Worm (Caenorhabditis elegans) whole organism, L4/young adult: Measurements from ENCODE around the gene srt-68.

Source experiments
- W03F9.2 ChIP-seq: fragments of 150-350 bp; optimal IDR thresholded peaks from 2 replicates; lab custom pipeline; 2014; ENCODE audit warnings: missing biosample characterization, missing genetic modification characterization
- dao-5 ChIP-seq: sonication (generic microtip); optimal IDR thresholded peaks from 2 replicates; lab custom pipeline; 2016; ENCODE audit warnings: missing genotype, missing genetic modification characterization, moderate library complexity, missing compliant biosample characterization
- him-1 ChIP-seq: sonication (generic microtip); optimal IDR thresholded peaks from 2 replicates; lab custom pipeline; 2016; ENCODE audit warnings: missing genotype, missing genetic modification reagents, missing genetic modification characterization, missing compliant biosample characterization

- TF ChIP-seq W03F9.2 (tag; lab: Kevin White, UChicago) = no peak
- TF ChIP-seq dao-5 (tag; lab: Kevin White, UChicago) = no peak
- TF ChIP-seq him-1 (tag; lab: Kevin White, UChicago) = no peak
Observed at ce11 chrV:5239903-5240302, 12.0 kb downstream of the srt-68 start, which contains the start of gene B0238.15.
